Worm (Caenorhabditis elegans): ENCODE results near the gene rps-12.

ce11 chrIII:5688246-5688645 is 9.1 kb downstream of the rps-12 start:
- TF ChIP-seq tbx-2 (tag; optimal IDR thresholded peaks at IDR 0.05) (no peak), nhr-237 (tag; optimal IDR thresholded peaks at IDR 0.05) (no peak), nhr-11 (tag; optimal IDR thresholded peaks at IDR 0.05) (no peak), aly-2 (tag; optimal IDR thresholded peaks at IDR 0.05) (no peak), elt-3 (tag; optimal IDR thresholded peaks at IDR 0.05) (no peak), mdl-1 (tag; optimal IDR thresholded peaks at IDR 0.05) (no peak), fkh-2 (tag; optimal IDR thresholded peaks at IDR 0.05) (no peak), nhr-77 (tag; optimal IDR thresholded peaks at IDR 0.05) (no peak), nhr-25 (tag; optimal IDR thresholded peaks at IDR 0.05) (no peak), ztf-11 (tag; optimal IDR thresholded peaks at IDR 0.05) (no peak), mml-1 (tag; optimal IDR thresholded peaks at IDR 0.05) (no peak), ama-1 (optimal IDR thresholded peaks at IDR 0.05) (no peak)

Data from whole organism, L3 larva.